Worm (Caenorhabditis elegans) whole organism, young adult: ENCODE measurements around the gene F11C7.7.

Experiments
- B0261.1 ChIP-seq: sonication (generic microtip); optimal IDR thresholded peaks from 2 replicates; lab custom pipeline; 2016; ENCODE audit warnings: mild to moderate bottlenecking, missing genetic modification characterization, moderate library complexity, missing compliant biosample characterization
- C06A6.2 ChIP-seq: fragments of 200-800 bp; sonication (Bioruptor generic); conservative IDR thresholded peaks from 2 replicates; pipeline ENCODE4 v1.3.6; 2022; ENCODE audit warnings: missing genetic modification characterization, missing compliant biosample characterization
- F23B12.7 ChIP-seq: sonication (generic microtip); optimal IDR thresholded peaks from 2 replicates; lab custom pipeline; 2017; ENCODE audit warnings: missing genetic modification characterization, mild to moderate bottlenecking, missing compliant biosample characterization, antibody characterized with exemption, moderate library complexity; ENCODE audit not compliant: insufficient read depth
- F39B2.1 ChIP-seq: fragments of 200-800 bp; sonication (Bioruptor generic); IDR thresholded peaks from 2 replicates; pipeline ENCODE4 v1.3.6; 2022; ENCODE audit warnings: missing genetic modification reagents, missing genetic modification characterization, missing compliant biosample characterization
- F49E8.2 ChIP-seq: sonication (generic microtip); optimal IDR thresholded peaks from 3 replicates; lab custom pipeline; 2017; ENCODE audit warnings: missing genetic modification characterization, mild to moderate bottlenecking, missing compliant biosample characterization, antibody characterized with exemption, moderate library complexity; ENCODE audit not compliant: insufficient read depth
- F57C9.4 ChIP-seq: sonication (generic microtip); optimal IDR thresholded peaks from 2 replicates; lab custom pipeline; 2017; ENCODE audit warnings: mild to moderate bottlenecking, missing genetic modification characterization, missing compliant biosample characterization
- K11D2.4 ChIP-seq: fragments of 200-800 bp; sonication (Bioruptor generic); IDR thresholded peaks from 2 replicates; pipeline ENCODE4 v1.3.6; 2022; ENCODE audit warnings: missing genetic modification reagents, missing genetic modification characterization, missing compliant biosample characterization
- Y53G8AR.9 ChIP-seq: fragments of 200-800 bp; sonication (Bioruptor generic); conservative IDR thresholded peaks from 2 replicates; pipeline ENCODE4 v1.3.6; 2022; ENCODE audit warnings: missing genetic modification reagents, missing genetic modification characterization, missing compliant biosample characterization
- Y95B8A.8 ChIP-seq: fragments of 200-800 bp; sonication (Bioruptor generic); IDR thresholded peaks from 2 replicates; pipeline ENCODE4 v1.3.6; 2022; ENCODE audit warnings: missing genetic modification reagents, missing genetic modification characterization, missing compliant biosample characterization
- athp-1 ChIP-seq: sonication (generic microtip); optimal IDR thresholded peaks from 2 replicates; lab custom pipeline; 2017; ENCODE audit warnings: mild to moderate bottlenecking, missing genetic modification characterization, missing compliant biosample characterization
- attf-3 ChIP-seq: fragments of 200-800 bp; sonication (Bioruptor generic); conservative IDR thresholded peaks from 2 replicates; pipeline ENCODE4 v1.3.6; 2022; ENCODE audit warnings: missing genetic modification reagents, missing genetic modification characterization, missing compliant biosample characterization
- attf-5 ChIP-seq: fragments of 200-800 bp; sonication (Bioruptor generic); optimal IDR thresholded peaks from 2 replicates; lab custom pipeline; 2018; ENCODE audit warnings: mild to moderate bottlenecking, missing genetic modification characterization, missing compliant biosample characterization
- bed-1 ChIP-seq: fragments of 200-800 bp; sonication (Bioruptor generic); IDR thresholded peaks from 2 replicates; pipeline ENCODE4 v1.3.6; 2022; ENCODE audit warnings: missing genetic modification reagents, missing genetic modification characterization, missing compliant biosample characterization
- bed-2 ChIP-seq: fragments of 200-800 bp; sonication (Bioruptor generic); IDR thresholded peaks from 2 replicates; pipeline ENCODE4 v1.3.6; 2022; ENCODE audit warnings: missing genetic modification reagents, missing genetic modification characterization, missing compliant biosample characterization
- ceh-40 ChIP-seq: fragments of 200-800 bp; sonication (Bioruptor generic); IDR thresholded peaks from 2 replicates; pipeline ENCODE4 v1.3.6; 2022; ENCODE audit warnings: missing genetic modification characterization, missing compliant biosample characterization
- ceh-91 ChIP-seq: fragments of 200-800 bp; sonication (Bioruptor generic); IDR thresholded peaks from 2 replicates; pipeline ENCODE4 v1.3.6; 2022; ENCODE audit warnings: missing genetic modification reagents, missing genetic modification characterization, missing compliant biosample characterization
- dox-1 ChIP-seq: fragments of 200-800 bp; sonication (Bioruptor generic); IDR thresholded peaks from 2 replicates; pipeline ENCODE4 v1.3.6; 2022; ENCODE audit warnings: missing genetic modification reagents, missing genetic modification characterization, missing compliant biosample characterization
- dpff-1 ChIP-seq: sonication (generic microtip); optimal IDR thresholded peaks from 2 replicates; lab custom pipeline; 2017; ENCODE audit warnings: mild to moderate bottlenecking, missing genetic modification characterization, missing compliant biosample characterization
- fkh-3 ChIP-seq: sonication (generic microtip); optimal IDR thresholded peaks from 2 replicates; lab custom pipeline; 2016; ENCODE audit warnings: mild to moderate bottlenecking, missing genetic modification characterization, missing compliant biosample characterization
- lag-1 ChIP-seq: fragments of 200-800 bp; sonication (Bioruptor generic); IDR thresholded peaks from 2 replicates; pipeline ENCODE4 v1.3.6; 2022; ENCODE audit warnings: missing genetic modification reagents, missing genetic modification characterization, missing compliant biosample characterization
- madf-3 ChIP-seq: fragments of 200-800 bp; sonication (Bioruptor generic); IDR thresholded peaks from 2 replicates; pipeline ENCODE4 v1.3.6; 2022; ENCODE audit warnings: missing genetic modification reagents, missing genetic modification characterization, missing compliant biosample characterization
- madf-8 ChIP-seq: fragments of 200-800 bp; sonication (Bioruptor generic); conservative IDR thresholded peaks from 2 replicates; pipeline ENCODE4 v1.3.6; 2022; ENCODE audit warnings: missing genetic modification reagents, missing genetic modification characterization, missing compliant biosample characterization
- mxl-1 ChIP-seq: sonication (generic microtip); optimal IDR thresholded peaks from 2 replicates; lab custom pipeline; 2016; ENCODE audit warnings: missing genetic modification characterization, missing compliant biosample characterization
- nfya-1 ChIP-seq: sonication (generic microtip); optimal IDR thresholded peaks from 2 replicates; lab custom pipeline; 2017; ENCODE audit warnings: antibody characterized with exemption, missing compliant biosample characterization, missing genetic modification characterization, borderline replicate concordance; ENCODE audit not compliant: insufficient read depth
- nfyb-1 ChIP-seq: fragments of 200-800 bp; sonication (Bioruptor generic); IDR thresholded peaks from 2 replicates; pipeline ENCODE4 v1.3.6; 2022; ENCODE audit warnings: missing genetic modification reagents, missing genetic modification characterization, missing compliant biosample characterization
- nhr-27 ChIP-seq: fragments of 200-800 bp; sonication (Bioruptor generic); optimal IDR thresholded peaks from 2 replicates; lab custom pipeline; 2018; ENCODE audit warnings: mild to moderate bottlenecking, missing genetic modification characterization, moderate library complexity, missing compliant biosample characterization
- nhr-80 ChIP-seq: sonication (generic microtip); optimal IDR thresholded peaks from 2 replicates; lab custom pipeline; 2016; ENCODE audit warnings: missing genetic modification characterization, missing compliant biosample characterization
- repo-1 ChIP-seq: sonication (generic microtip); optimal IDR thresholded peaks from 2 replicates; lab custom pipeline; 2017; ENCODE audit warnings: mild to moderate bottlenecking, missing genetic modification characterization, missing compliant biosample characterization
- snpc-3.4 ChIP-seq: sonication (generic microtip); optimal IDR thresholded peaks from 2 replicates; lab custom pipeline; 2017; ENCODE audit warnings: missing genetic modification characterization, mild to moderate bottlenecking, missing compliant biosample characterization, antibody characterized with exemption, moderate library complexity, missing genotype, missing genetic modification reagents
- tbx-9 ChIP-seq: sonication (generic microtip); optimal IDR thresholded peaks from 2 replicates; lab custom pipeline; 2016; ENCODE audit warnings: borderline replicate concordance, missing genetic modification characterization, inconsistent platforms, missing compliant biosample characterization
- unc-130 ChIP-seq: sonication (generic microtip); optimal IDR thresholded peaks from 2 replicates; lab custom pipeline; 2016; ENCODE audit warnings: missing genetic modification reagents, missing genetic modification characterization, missing compliant biosample characterization
- zim-3 ChIP-seq: sonication (generic microtip); optimal IDR thresholded peaks from 2 replicates; lab custom pipeline; 2017; ENCODE audit warnings: mild to moderate bottlenecking, missing genetic modification characterization, moderate library complexity, missing compliant biosample characterization
- ztf-18 ChIP-seq: sonication (generic microtip); optimal IDR thresholded peaks from 2 replicates; lab custom pipeline; 2016; ENCODE audit warnings: missing genotype, mild to moderate bottlenecking, missing genetic modification characterization, missing compliant biosample characterization
- ztf-25 ChIP-seq: fragments of 200-800 bp; sonication (Bioruptor generic); IDR thresholded peaks from 2 replicates; pipeline ENCODE4 v1.3.6; 2022; ENCODE audit warnings: missing genetic modification reagents, missing genetic modification characterization, missing compliant biosample characterization
- ztf-26 ChIP-seq: sonication (generic microtip); optimal IDR thresholded peaks from 2 replicates; lab custom pipeline; 2017; ENCODE audit warnings: missing genetic modification characterization, missing compliant biosample characterization

Gene F11C7.7

DNA sequence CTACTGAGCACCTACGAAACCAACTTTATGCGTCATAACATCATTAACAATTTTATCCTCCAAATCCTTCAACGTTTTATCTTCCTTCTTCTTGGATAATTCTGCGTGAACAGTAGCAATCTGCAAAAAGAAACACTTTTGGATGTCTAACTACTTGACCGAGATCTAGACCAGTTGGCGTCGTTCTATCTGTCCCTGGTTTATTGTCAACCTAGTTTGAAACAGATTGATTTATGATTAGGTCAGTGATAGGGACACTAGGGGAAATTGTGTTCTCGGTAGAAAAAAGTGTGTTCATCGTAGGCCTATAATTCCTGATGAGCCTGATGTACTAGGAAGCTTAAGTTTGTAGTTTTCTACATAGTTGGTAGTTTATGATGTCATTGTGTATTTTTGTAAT, 24.4 kb upstream of the F11C7.7 start (continued):
- no peak for TF ChIP-seq madf-3 (GFP tag; lab: Robert Waterston, UW)

DNA sequence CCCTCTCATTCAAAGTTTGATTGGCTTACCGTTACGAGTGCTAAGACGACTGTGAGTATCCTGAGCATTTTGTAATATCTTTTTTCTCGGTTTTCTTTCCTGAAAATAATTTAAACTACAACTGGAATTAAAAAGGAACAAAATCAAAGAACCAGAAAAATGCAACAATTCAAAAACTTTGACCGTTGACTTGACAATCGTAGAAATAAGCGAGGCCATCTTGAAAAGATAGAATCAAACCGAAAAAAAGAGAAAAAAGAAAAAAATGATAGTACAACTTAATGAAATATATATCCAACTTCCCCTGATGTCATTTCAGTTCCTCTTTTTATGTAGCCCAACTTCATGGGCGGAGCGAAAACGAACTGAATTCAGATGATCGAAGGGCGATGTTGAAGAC, 23.9 kb upstream of the F11C7.7 start, which contains the start of gene F10D7.3:
F10D7.3 (minus strand) TSS at position 101 of the 400 bp plus-strand sequence.
- TF ChIP-seq ceh-40 (GFP tag; lab: Robert Waterston, UW), result no peak
- TF ChIP-seq nfyb-1 (GFP tag; lab: Robert Waterston, UW), result no peak
- TF ChIP-seq nfya-1, result no peak
- no peak for TF ChIP-seq ztf-26 (tag; lab: Kevin White, UChicago)
- no peak for TF ChIP-seq ztf-18
- TF ChIP-seq fkh-3 (tag; lab: Kevin White, UChicago), result no peak
- TF ChIP-seq madf-3 (GFP tag; lab: Robert Waterston, UW), result no peak
- no peak for TF ChIP-seq attf-3 (GFP tag; lab: Robert Waterston, UW)
- no peak for TF ChIP-seq bed-1
- TF ChIP-seq Y95B8A.8 (GFP tag; lab: Robert Waterston, UW), result no peak
- no peak for TF ChIP-seq ztf-25 (GFP tag; lab: Robert Waterston, UW)
- TF ChIP-seq B0261.1, result no peak
- no peak for TF ChIP-seq lag-1 (GFP tag; lab: Robert Waterston, UW)
- no peak for TF ChIP-seq ceh-91
- no peak for TF ChIP-seq K11D2.4
- TF ChIP-seq dox-1 (GFP tag; lab: Robert Waterston, UW), result no peak
- TF ChIP-seq C06A6.2 (GFP tag; lab: Robert Waterston, UW), result no peak

DNA sequence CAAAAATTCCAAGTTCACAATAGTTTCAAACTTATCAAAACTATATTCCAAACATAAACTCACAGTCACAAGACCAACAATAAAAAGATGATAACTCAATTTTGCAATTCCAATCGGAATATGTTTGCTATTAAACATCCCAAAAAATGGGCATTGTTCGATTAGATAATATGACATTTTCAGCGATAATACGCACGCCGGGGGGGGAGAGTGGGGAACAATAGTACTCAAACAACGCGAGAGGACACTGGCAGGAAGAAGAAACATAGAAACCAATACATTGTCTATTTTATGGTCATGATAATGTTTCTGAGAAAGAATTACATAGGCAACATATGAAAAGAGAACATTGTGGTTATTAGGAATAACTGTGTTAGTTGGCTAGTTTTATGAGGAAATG, 22.5 kb upstream of the F11C7.7 start:
- TF ChIP-seq repo-1 (tag; lab: Kevin White, UChicago) (no peak), nhr-27 (no peak), nhr-80 (tag; lab: Kevin White, UChicago) (peak; percentile 21), bed-2 (no peak)

DNA sequence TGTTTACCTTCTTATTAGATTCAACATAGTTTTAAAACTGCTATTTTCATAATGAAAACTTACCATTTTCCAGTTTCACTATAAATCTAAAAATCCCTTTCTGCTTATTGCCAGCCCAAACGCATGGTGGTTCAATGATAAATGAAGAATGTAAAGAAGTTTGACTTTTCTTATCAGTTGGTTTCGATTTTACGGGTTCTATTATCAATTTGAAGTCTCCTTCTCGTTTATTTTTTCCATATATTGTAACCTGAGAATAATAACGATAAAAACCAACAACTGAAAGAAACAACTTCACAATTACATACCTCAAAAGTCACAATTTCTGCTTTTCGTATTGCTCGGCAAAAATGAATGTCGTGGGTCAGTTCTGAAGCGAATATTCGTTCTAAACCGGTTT, 19.4 kb upstream of the F11C7.7 start:
- TF ChIP-seq nhr-80 (tag; lab: Kevin White, UChicago) (peak; percentile 7), Y53G8AR.9 (GFP tag; lab: Robert Waterston, UW) (no peak)

DNA sequence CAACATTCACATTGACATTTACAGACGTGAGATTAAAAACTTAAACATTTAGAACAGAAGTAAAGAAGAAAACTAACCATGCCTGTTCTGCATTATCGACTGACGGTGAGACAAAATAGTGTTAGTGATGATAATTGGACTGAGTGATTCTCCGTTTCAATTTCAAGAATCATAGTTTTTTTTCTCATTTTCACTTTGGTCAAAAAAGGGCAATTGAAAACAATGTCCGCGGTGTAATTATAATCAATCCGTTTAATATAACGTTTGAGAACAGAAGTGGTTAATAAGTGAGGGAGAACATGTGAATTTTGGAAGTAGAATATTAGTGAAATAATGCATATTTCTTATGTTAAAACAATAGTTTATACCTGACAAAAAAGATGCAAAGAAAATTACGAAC, 18.7 kb upstream of the F11C7.7 start, which contains the start of gene F10D7.10:
F10D7.10 (minus strand) TSS at position 101 of the 400 bp plus-strand sequence.
- TF ChIP-seq repo-1 (tag; lab: Kevin White, UChicago), result no peak
- TF ChIP-seq attf-5 (GFP tag; lab: Kevin White, UChicago), result no peak
- TF ChIP-seq athp-1 (tag; lab: Kevin White, UChicago), result no peak
- no peak for TF ChIP-seq F39B2.1 (GFP tag; lab: Robert Waterston, UW)
- TF ChIP-seq madf-3 (GFP tag; lab: Robert Waterston, UW), result no peak
- TF ChIP-seq mxl-1 (tag; lab: Kevin White, UChicago), result no peak
- no peak for TF ChIP-seq F23B12.7 (tag; lab: Kevin White, UChicago)
- no peak for TF ChIP-seq dpff-1 (tag; lab: Kevin White, UChicago)
- no peak for TF ChIP-seq snpc-3.4 (tag; lab: Kevin White, UChicago)
- no peak for TF ChIP-seq F49E8.2 (tag; lab: Kevin White, UChicago)
- no peak for TF ChIP-seq unc-130 (GFP tag; lab: Kevin White, UChicago)
- no peak for TF ChIP-seq madf-8
- no peak for TF ChIP-seq nfya-1
- TF ChIP-seq F57C9.4, result no peak
- TF ChIP-seq tbx-9 (tag; lab: Kevin White, UChicago), result no peak
- TF ChIP-seq zim-3 (tag; lab: Kevin White, UChicago), result no peak
- TF ChIP-seq Y95B8A.8 (GFP tag; lab: Robert Waterston, UW), result no peak
